Worm (Caenorhabditis elegans) whole organism, L3 larva: ENCODE measurements around the gene mrpl-41.

ENCODE experiments used
- ZK546.5 ChIP-seq: sonication (generic microtip); optimal IDR thresholded peaks from 2 replicates; lab custom pipeline; 2017; ENCODE audit warnings: missing biosample characterization, missing genetic modification characterization
- aly-2 ChIP-seq: fragments of 150-350 bp; optimal IDR thresholded peaks from 2 replicates; lab custom pipeline; 2014; ENCODE audit warnings: missing biosample characterization, missing genetic modification characterization
- ama-1 ChIP-seq: fragments of 150-350 bp; optimal IDR thresholded peaks from 2 replicates; lab custom pipeline; 2018
- ceh-28 ChIP-seq: fragments of 150-350 bp; optimal IDR thresholded peaks from 2 replicates; lab custom pipeline; 2014; ENCODE audit warnings: missing biosample characterization, missing genetic modification reagents, missing genetic modification characterization
- egl-27 ChIP-seq: sonication (generic microtip); optimal IDR thresholded peaks from 4 replicates; lab custom pipeline; 2017; ENCODE audit warnings: missing biosample characterization, missing genetic modification reagents, missing genetic modification characterization
- egl-5 ChIP-seq: fragments of 150-350 bp; optimal IDR thresholded peaks from 2 replicates; lab custom pipeline; 2017; ENCODE audit warnings: missing biosample characterization, missing genetic modification reagents, missing genetic modification characterization, inconsistent platforms
- elt-1 ChIP-seq: fragments of 150-350 bp; optimal IDR thresholded peaks from 2 replicates; lab custom pipeline; 2014; ENCODE audit warnings: missing biosample characterization, missing genetic modification characterization
- elt-3 ChIP-seq, 3 experiments: fragments of 150-350 bp in 1 of 3; sonication (generic microtip) in 2 of 3; optimal IDR thresholded peaks; 2 replicates in 2 of 3; 4 replicates in 1 of 3; lab custom pipeline; 2014 to 2017; ENCODE audit warnings: missing biosample characterization in 3 of 3, missing genetic modification characterization in 3 of 3
- eor-1 ChIP-seq, 2 experiments: fragments of 150-350 bp; optimal IDR thresholded peaks; 2 replicates each; lab custom pipeline; 2014 to 2018; ENCODE audit warnings: missing biosample characterization in 2 of 2, missing genetic modification characterization in 2 of 2
- fkh-10 ChIP-seq: sonication (generic microtip); optimal IDR thresholded peaks from 2 replicates; lab custom pipeline; 2017; ENCODE audit warnings: missing biosample characterization, missing genetic modification reagents, missing genetic modification characterization
- fkh-2 ChIP-seq: fragments of 150-350 bp; optimal IDR thresholded peaks from 2 replicates; lab custom pipeline; 2014; ENCODE audit warnings: missing biosample characterization, missing genetic modification reagents, missing genetic modification characterization
- fos-1 ChIP-seq: fragments of 150-350 bp; optimal IDR thresholded peaks from 2 replicates; lab custom pipeline; 2014; ENCODE audit warnings: missing biosample characterization, missing genetic modification characterization
- hmg-11 ChIP-seq: sonication (generic microtip); optimal IDR thresholded peaks from 2 replicates; lab custom pipeline; 2016; ENCODE audit warnings: missing genetic modification characterization, missing compliant biosample characterization
- lin-15B ChIP-seq: fragments of 150-350 bp; optimal IDR thresholded peaks from 2 replicates; lab custom pipeline; 2014; ENCODE audit warnings: missing biosample characterization, missing genetic modification characterization
- lin-39 ChIP-seq: fragments of 150-350 bp; optimal IDR thresholded peaks from 2 replicates; lab custom pipeline; 2018; ENCODE audit warnings: missing biosample characterization, missing genetic modification reagents, missing genetic modification characterization
- lsy-12 ChIP-seq: sonication (generic microtip); optimal IDR thresholded peaks from 2 replicates; lab custom pipeline; 2016; ENCODE audit warnings: mild to moderate bottlenecking, missing genetic modification characterization, missing compliant biosample characterization
- mdl-1 ChIP-seq: fragments of 150-350 bp; optimal IDR thresholded peaks from 2 replicates; lab custom pipeline; 2014; ENCODE audit warnings: missing biosample characterization, missing genetic modification characterization
- mml-1 ChIP-seq: fragments of 150-350 bp; sonication (generic microtip); optimal IDR thresholded peaks from 3 replicates; lab custom pipeline; 2014; ENCODE audit warnings: missing biosample characterization, missing genetic modification characterization
- nfya-1 ChIP-seq: sonication (generic microtip); optimal IDR thresholded peaks from 2 replicates; lab custom pipeline; 2017; ENCODE audit warnings: missing genetic modification characterization, mild to moderate bottlenecking, missing compliant biosample characterization, antibody characterized with exemption, moderate library complexity; ENCODE audit not compliant: insufficient read depth
- nhr-11 ChIP-seq: fragments of 150-350 bp; optimal IDR thresholded peaks from 2 replicates; lab custom pipeline; 2014; ENCODE audit warnings: missing biosample characterization, missing genetic modification characterization
- nhr-23 ChIP-seq: fragments of 150-350 bp; optimal IDR thresholded peaks from 2 replicates; lab custom pipeline; 2014; ENCODE audit warnings: missing biosample characterization, missing genetic modification reagents, missing genetic modification characterization
- nhr-25 ChIP-seq: sonication (generic microtip); optimal IDR thresholded peaks from 2 replicates; lab custom pipeline; 2017; ENCODE audit warnings: missing biosample characterization, missing genetic modification characterization
- nhr-43 ChIP-seq: sonication (generic microtip); optimal IDR thresholded peaks from 2 replicates; lab custom pipeline; 2016; ENCODE audit warnings: mild to moderate bottlenecking, missing genetic modification characterization, missing compliant biosample characterization; ENCODE audit not compliant: poor library complexity, severe bottlenecking
- nhr-67 ChIP-seq: fragments of 150-350 bp; optimal IDR thresholded peaks from 2 replicates; lab custom pipeline; 2014; ENCODE audit warnings: missing biosample characterization, missing genetic modification characterization
- nhr-76 ChIP-seq: fragments of 150-350 bp; sonication (generic microtip); optimal IDR thresholded peaks from 5 replicates; lab custom pipeline; 2014; ENCODE audit warnings: missing biosample characterization, missing genetic modification characterization
- nhr-77 ChIP-seq: fragments of 150-350 bp; optimal IDR thresholded peaks from 2 replicates; lab custom pipeline; 2014; ENCODE audit warnings: missing biosample characterization, missing genetic modification characterization
- pha-4 ChIP-seq: fragments of 150-350 bp; optimal IDR thresholded peaks from 2 replicates; lab custom pipeline; 2014; ENCODE audit warnings: missing biosample characterization, missing genetic modification reagents, missing genetic modification characterization
- pqm-1 ChIP-seq: fragments of 150-350 bp; optimal IDR thresholded peaks from 2 replicates; lab custom pipeline; 2017; ENCODE audit warnings: missing biosample characterization, missing genetic modification characterization, inconsistent platforms
- sea-2 ChIP-seq: fragments of 150-350 bp; sonication (generic microtip); optimal IDR thresholded peaks from 4 replicates; lab custom pipeline; 2014; ENCODE audit warnings: missing biosample characterization, missing genetic modification reagents, missing genetic modification characterization
- skn-1 ChIP-seq: fragments of 150-350 bp; optimal IDR thresholded peaks from 2 replicates; lab custom pipeline; 2014; ENCODE audit warnings: missing biosample characterization, missing genetic modification characterization
- unc-39 ChIP-seq: sonication (generic microtip); optimal IDR thresholded peaks from 4 replicates; lab custom pipeline; 2017; ENCODE audit warnings: missing biosample characterization, missing genetic modification characterization
- ztf-11 ChIP-seq: fragments of 150-350 bp; optimal IDR thresholded peaks from 2 replicates; lab custom pipeline; 2014; ENCODE audit warnings: missing biosample characterization, missing genetic modification characterization
- ztf-4 ChIP-seq: fragments of 150-350 bp; optimal IDR thresholded peaks from 2 replicates; lab custom pipeline; 2014; ENCODE audit warnings: missing biosample characterization, missing genetic modification characterization

The mrpl-41 gene

ce11 chrII:255124-255523 lies 33.6 kb upstream of the mrpl-41 start (continued):
- peak; percentile 97 for TF ChIP-seq nhr-43
- no peak for TF ChIP-seq fkh-2 (tag; lab: Kevin White, UChicago)
- peak; percentile 97 for TF ChIP-seq ceh-28
- peak; percentile 85 for TF ChIP-seq lsy-12 (tag; lab: Kevin White, UChicago)
- TF ChIP-seq ZK546.5 (tag; lab: Kevin White, UChicago) = no peak
- TF ChIP-seq egl-5 (tag; lab: Kevin White, UChicago) = peak; percentile 94
- no peak for TF ChIP-seq nhr-67 (tag; lab: Kevin White, UChicago)
- TF ChIP-seq pha-4 (tag; lab: Kevin White, UChicago) = peak; percentile 97
- no peak for TF ChIP-seq mml-1
- TF ChIP-seq elt-3 (tag; optimal IDR thresholded peaks at IDR 0.05; lab: Kevin White, UChicago) = peak in 1 of 3 experiments; percentile 43
- peak; percentile 90 for TF ChIP-seq skn-1 (tag; lab: Kevin White, UChicago)
- peak; percentile 93 for TF ChIP-seq lin-39 (tag; lab: Kevin White, UChicago)
- peak; percentile 63 for TF ChIP-seq ama-1 (lab: Kevin White, UChicago)

ce11 chrII:257519-257918 lies 31.2 kb upstream of the mrpl-41 start, which contains the start of gene cat-2:
Gene cat-2 (plus strand): TSS chrII:257819.
- TF ChIP-seq sea-2 (GFP tag; lab: Kevin White, UChicago) (no peak), lin-39 (tag; lab: Kevin White, UChicago) (peak; percentile 29)

ce11 chrII:263563-263962 lies 25.2 kb upstream of the mrpl-41 start, which contains the start of gene scc-2:
Gene scc-2 (minus strand): TSS chrII:263663.
- no peak for TF ChIP-seq nhr-25 (tag; lab: Kevin White, UChicago)
- no peak for TF ChIP-seq aly-2
- TF ChIP-seq ZK546.5 (tag; lab: Kevin White, UChicago) = no peak
- no peak for TF ChIP-seq ztf-4 (tag; lab: Kevin White, UChicago)
- no peak for TF ChIP-seq elt-1 (tag; lab: Kevin White, UChicago)
- no peak for TF ChIP-seq egl-27 (tag; lab: Kevin White, UChicago)
- TF ChIP-seq nhr-77 (tag; lab: Kevin White, UChicago) = no peak
- no peak for TF ChIP-seq nhr-76 (tag; lab: Kevin White, UChicago)
- no peak for TF ChIP-seq nhr-67 (tag; lab: Kevin White, UChicago)

ce11 chrII:264053-264452 lies 24.7 kb upstream of the mrpl-41 start, which contains the start of gene B0432.14:
Gene B0432.14 (plus strand): TSS chrII:264353.
- TF ChIP-seq eor-1 (tag; optimal IDR thresholded peaks at IDR 0.05; lab: Kevin White, UChicago) (no peak), skn-1 (tag; lab: Kevin White, UChicago) (no peak), egl-5 (tag; lab: Kevin White, UChicago) (no peak), nhr-67 (tag; lab: Kevin White, UChicago) (no peak), pqm-1 (no peak), fos-1 (tag; lab: Kevin White, UChicago) (no peak), ztf-4 (tag; lab: Kevin White, UChicago) (no peak), nhr-23 (tag; lab: Kevin White, UChicago) (no peak), nhr-25 (tag; lab: Kevin White, UChicago) (no peak), unc-39 (no peak), sea-2 (GFP tag; lab: Kevin White, UChicago) (no peak)

- no peak for TF ChIP-seq mdl-1 (tag; lab: Kevin White, UChicago)
- no peak for TF ChIP-seq nfya-1 (tag; lab: Kevin White, UChicago)
- no peak for TF ChIP-seq lin-15B
- no peak for TF ChIP-seq fkh-10 (GFP tag; lab: Kevin White, UChicago)
- TF ChIP-seq elt-1 (tag; lab: Kevin White, UChicago) = no peak
- no peak for TF ChIP-seq ceh-28
- TF ChIP-seq lin-39 (tag; lab: Kevin White, UChicago) = no peak
- no peak for TF ChIP-seq nhr-43
- no peak for TF ChIP-seq nhr-77 (tag; lab: Kevin White, UChicago)
- no peak for TF ChIP-seq eor-1 (tag; optimal IDR thresholded peaks at IDR 0.05; lab: Kevin White, UChicago)
- no peak for TF ChIP-seq sea-2 (GFP tag; lab: Kevin White, UChicago)
- TF ChIP-seq egl-27 (tag; lab: Kevin White, UChicago) = no peak
- TF ChIP-seq egl-5 (tag; lab: Kevin White, UChicago) = no peak
- TF ChIP-seq hmg-11 (tag; lab: Kevin White, UChicago) = no peak
- TF ChIP-seq nhr-25 (tag; lab: Kevin White, UChicago) = no peak
- TF ChIP-seq ztf-11 (tag; lab: Kevin White, UChicago) = no peak
- TF ChIP-seq ZK546.5 (tag; lab: Kevin White, UChicago) = no peak
- TF ChIP-seq nhr-11 (tag; lab: Kevin White, UChicago) = no peak
- no peak for TF ChIP-seq pqm-1
- no peak for TF ChIP-seq elt-3 (tag; optimal IDR thresholded peaks at IDR 0.05; lab: Kevin White, UChicago)
These were observed 14.9 kb upstream of the mrpl-41 start, which contains the start of gene B0432.7 for ce11 chrII:273872-274271. Gene B0432.7 (minus strand): TSS chrII:273972.
